Fruit fly (Drosophila melanogaster) whole organism, embryonic: Measurements from ENCODE around the gene Vta1.

Source experiments
- Atf6 ChIP-seq: fragments of 200-800 bp; sonication (Bioruptor generic); IDR thresholded peaks from 2 replicates; pipeline ENCODE4 v1.3.6; 2022; ENCODE audit warnings: missing biosample characterization, missing genetic modification characterization
- B-H2 ChIP-seq: fragments of 200-800 bp; sonication (Bioruptor generic); optimal IDR thresholded peaks from 2 replicates; lab custom pipeline; 2018; ENCODE audit warnings: missing biosample characterization, mild to moderate bottlenecking, missing genetic modification characterization
- CG11456 ChIP-seq: fragments of 200-800 bp; sonication (Bioruptor generic); IDR thresholded peaks from 3 replicates; pipeline ENCODE4 v1.3.6; 2022; ENCODE audit warnings: missing biosample characterization, missing genetic modification characterization
- CG11696 ChIP-seq: fragments of 200-800 bp; sonication (Bioruptor generic); IDR thresholded peaks from 2 replicates; pipeline ENCODE4 v1.3.6; 2022; ENCODE audit warnings: missing biosample characterization, missing genetic modification characterization
- CG14667 ChIP-seq: fragments of 200-800 bp; sonication (Bioruptor generic); IDR thresholded peaks from 2 replicates; pipeline ENCODE4 v1.3.6; 2022; ENCODE audit warnings: missing biosample characterization, missing genetic modification characterization
- CG14965 ChIP-seq: fragments of 200-800 bp; sonication (Bioruptor generic); optimal IDR thresholded peaks from 2 replicates; lab custom pipeline; 2016; ENCODE audit warnings: missing biosample characterization, missing genetic modification characterization, borderline replicate concordance
- CG15269 ChIP-seq: fragments of 200-800 bp; sonication (Bioruptor generic); optimal IDR thresholded peaks from 2 replicates; lab custom pipeline; 2018; ENCODE audit warnings: missing biosample characterization, mild to moderate bottlenecking, missing genetic modification characterization, moderate library complexity
- CG15514 ChIP-seq: fragments of 200-800 bp; sonication (Bioruptor generic); optimal IDR thresholded peaks from 3 replicates; lab custom pipeline; 2017; ENCODE audit warnings: missing biosample characterization, missing genetic modification characterization, mild to moderate bottlenecking, moderate library complexity, missing genetic modification reagents
- CG1647 ChIP-seq: fragments of 200-800 bp; sonication (Bioruptor generic); optimal IDR thresholded peaks from 3 replicates; lab custom pipeline; 2016; ENCODE audit warnings: missing biosample characterization, missing genetic modification characterization
- CG16779 ChIP-seq: fragments of 200-800 bp; sonication (Bioruptor generic); IDR thresholded peaks from 2 replicates; pipeline ENCODE4 v1.3.6; 2022; ENCODE audit warnings: missing biosample characterization, missing genetic modification characterization
- CG16815 ChIP-seq: fragments of 200-800 bp; sonication (Bioruptor generic); optimal IDR thresholded peaks from 3 replicates; lab custom pipeline; 2017; ENCODE audit warnings: missing biosample characterization, mild to moderate bottlenecking, missing genetic modification characterization
- CG18764 ChIP-seq: fragments of 200-800 bp; sonication (Bioruptor generic); optimal IDR thresholded peaks from 3 replicates; lab custom pipeline; 2016; ENCODE audit warnings: missing biosample characterization, missing genetic modification characterization
- CG2202 ChIP-seq: fragments of 200-800 bp; sonication (Bioruptor generic); optimal IDR thresholded peaks from 2 replicates; lab custom pipeline; 2018; ENCODE audit warnings: missing biosample characterization, mild to moderate bottlenecking, missing genetic modification characterization
- CG33557 ChIP-seq: fragments of 200-800 bp; sonication (Bioruptor generic); optimal IDR thresholded peaks from 2 replicates; lab custom pipeline; 2019; ENCODE audit warnings: missing biosample characterization, mild to moderate bottlenecking, missing genetic modification characterization, moderate library complexity
- CG3995 ChIP-seq: fragments of 200-800 bp; sonication (Bioruptor generic); optimal IDR thresholded peaks from 3 replicates; lab custom pipeline; 2016; ENCODE audit warnings: missing biosample characterization, missing genetic modification characterization
- CG4328 ChIP-seq: fragments of 200-800 bp; sonication (Bioruptor generic); optimal IDR thresholded peaks from 3 replicates; lab custom pipeline; 2017; ENCODE audit warnings: missing biosample characterization, missing genetic modification reagents, missing genetic modification characterization
- CG4617 ChIP-seq: fragments of 200-800 bp; sonication (Bioruptor generic); optimal IDR thresholded peaks from 3 replicates; lab custom pipeline; 2016; ENCODE audit warnings: missing biosample characterization, missing genetic modification characterization, borderline replicate concordance
- CG4820 ChIP-seq: fragments of 200-800 bp; sonication (Bioruptor generic); optimal IDR thresholded peaks from 3 replicates; lab custom pipeline; 2016; ENCODE audit warnings: missing biosample characterization, missing genetic modification characterization
- CG6175 ChIP-seq: fragments of 200-800 bp; sonication (Bioruptor generic); IDR thresholded peaks from 3 replicates; pipeline ENCODE4 v1.3.6; 2022; ENCODE audit warnings: missing biosample characterization, missing genetic modification characterization
- CG7987 ChIP-seq: fragments of 200-800 bp; sonication (Bioruptor generic); optimal IDR thresholded peaks from 2 replicates; lab custom pipeline; 2018; ENCODE audit warnings: missing biosample characterization, mild to moderate bottlenecking, missing genetic modification characterization, moderate library complexity
- CG8281 ChIP-seq: fragments of 200-800 bp; sonication (Bioruptor generic); optimal IDR thresholded peaks from 2 replicates; lab custom pipeline; 2018; ENCODE audit warnings: missing biosample characterization, mild to moderate bottlenecking, missing genetic modification characterization, moderate library complexity
- CG9215 ChIP-seq: fragments of 200-800 bp; sonication (Bioruptor generic); IDR thresholded peaks from 2 replicates; pipeline ENCODE4 v1.3.6; 2022; ENCODE audit warnings: missing biosample characterization, missing genetic modification characterization
- CG9817 ChIP-seq: fragments of 200-800 bp; sonication (Bioruptor generic); optimal IDR thresholded peaks from 2 replicates; lab custom pipeline; 2018; ENCODE audit warnings: missing biosample characterization, mild to moderate bottlenecking, missing genetic modification characterization, moderate library complexity
- Ets97D ChIP-seq: fragments of 200-800 bp; sonication (Bioruptor generic); optimal IDR thresholded peaks from 3 replicates; lab custom pipeline; 2016; ENCODE audit warnings: missing biosample characterization, missing genetic modification characterization
- Max ChIP-seq: fragments of 200-800 bp; sonication (Bioruptor generic); optimal IDR thresholded peaks from 2 replicates; lab custom pipeline; 2016; ENCODE audit warnings: missing biosample characterization, mild to moderate bottlenecking, missing genetic modification characterization
- Oli ChIP-seq: fragments of 200-800 bp; sonication (Bioruptor generic); optimal IDR thresholded peaks from 2 replicates; lab custom pipeline; 2018; ENCODE audit warnings: missing biosample characterization, mild to moderate bottlenecking, missing genetic modification characterization, moderate library complexity
- Pdp1 ChIP-seq, 2 experiments: fragments of 200-800 bp; sonication (Bioruptor generic); optimal IDR thresholded peaks; 3 replicates each; lab custom pipeline; 2016; ENCODE audit warnings: missing biosample characterization in 2 of 2, missing genetic modification characterization in 2 of 2, mild to moderate bottlenecking in 1 of 2, moderate library complexity in 1 of 2
- Rfx ChIP-seq: fragments of 200-800 bp; sonication (Bioruptor generic); IDR thresholded peaks from 2 replicates; pipeline ENCODE4 v1.3.6; 2022; ENCODE audit warnings: missing biosample characterization, missing genetic modification characterization
- Sin3A ChIP-seq: fragments of >200 bp; optimal IDR thresholded peaks from 2 replicates; lab custom pipeline; 2018
- Ssrp ChIP-seq: fragments of 200-800 bp; sonication (Bioruptor generic); optimal IDR thresholded peaks from 2 replicates; lab custom pipeline; 2018; ENCODE audit warnings: missing biosample characterization, mild to moderate bottlenecking, missing genetic modification characterization, moderate library complexity
- Taf1 ChIP-seq: fragments of 200-800 bp; sonication (Bioruptor generic); IDR thresholded peaks from 2 replicates; pipeline ENCODE4 v1.3.6; 2022; ENCODE audit warnings: missing biosample characterization, missing genetic modification characterization
- Xbp1 ChIP-seq: fragments of 200-800 bp; sonication (Bioruptor generic); optimal IDR thresholded peaks from 3 replicates; lab custom pipeline; 2016; ENCODE audit warnings: missing biosample characterization, mild to moderate bottlenecking, missing genetic modification characterization
- bcd ChIP-seq: fragments of 200-800 bp; sonication (Bioruptor generic); optimal IDR thresholded peaks from 2 replicates; lab custom pipeline; 2017; ENCODE audit warnings: missing biosample characterization, mild to moderate bottlenecking, missing genetic modification characterization
- bowl ChIP-seq: fragments of 200-800 bp; sonication (Bioruptor generic); IDR thresholded peaks from 2 replicates; pipeline ENCODE4 v1.3.6; 2022; ENCODE audit warnings: missing biosample characterization, missing genetic modification characterization
- cad ChIP-seq: fragments of >200 bp; optimal IDR thresholded peaks from 2 replicates; lab custom pipeline; 2017; ENCODE audit warnings: missing biosample characterization, missing genetic modification characterization
- crp ChIP-seq, 2 experiments: fragments of 200-800 bp; sonication (Bioruptor generic); optimal IDR thresholded peaks; 2 replicates in 1 of 2; 3 replicates in 1 of 2; lab custom pipeline; 2017; ENCODE audit warnings: missing biosample characterization in 2 of 2, missing genetic modification characterization in 2 of 2, mild to moderate bottlenecking in 1 of 2, moderate library complexity in 1 of 2
- dm ChIP-seq: fragments of 200-800 bp; sonication (Bioruptor generic); optimal IDR thresholded peaks from 3 replicates; lab custom pipeline; 2016; ENCODE audit warnings: missing biosample characterization, missing genetic modification characterization
- dmrt11E ChIP-seq: fragments of 200-800 bp; sonication (Bioruptor generic); optimal IDR thresholded peaks from 3 replicates; lab custom pipeline; 2018; ENCODE audit warnings: missing biosample characterization, mild to moderate bottlenecking, missing genetic modification characterization, moderate library complexity
- fd3F ChIP-seq: fragments of 200-800 bp; sonication (Bioruptor generic); optimal IDR thresholded peaks from 2 replicates; lab custom pipeline; 2018; ENCODE audit warnings: missing biosample characterization, mild to moderate bottlenecking, missing genetic modification characterization, moderate library complexity
- gfzf ChIP-seq: fragments of 200-800 bp; sonication (Bioruptor generic); optimal IDR thresholded peaks from 2 replicates; lab custom pipeline; 2016; ENCODE audit warnings: missing biosample characterization, mild to moderate bottlenecking, missing genetic modification characterization, moderate library complexity
- grau ChIP-seq: fragments of 200-800 bp; optimal IDR thresholded peaks from 3 replicates; lab custom pipeline; 2019; ENCODE audit warnings: missing biosample characterization, mild to moderate bottlenecking, missing genetic modification characterization, moderate library complexity
- jing ChIP-seq: fragments of 200-800 bp; sonication (Bioruptor generic); optimal IDR thresholded peaks from 2 replicates; lab custom pipeline; 2018; ENCODE audit warnings: missing biosample characterization, mild to moderate bottlenecking, missing genetic modification characterization
- pita ChIP-seq: fragments of 200-800 bp; sonication (Bioruptor generic); optimal IDR thresholded peaks from 2 replicates; lab custom pipeline; 2017; ENCODE audit warnings: missing biosample characterization, mild to moderate bottlenecking, missing genetic modification characterization
- pnt ChIP-seq: fragments of 200-800 bp; sonication (Bioruptor generic); optimal IDR thresholded peaks from 3 replicates; lab custom pipeline; 2016; ENCODE audit warnings: missing biosample characterization, missing genetic modification characterization
- rib ChIP-seq: fragments of 200-800 bp; sonication (Bioruptor generic); IDR thresholded peaks from 2 replicates; pipeline ENCODE4 v1.3.6; 2022; ENCODE audit warnings: missing biosample characterization, missing genetic modification characterization
- row ChIP-seq: fragments of 200-800 bp; sonication (Bioruptor generic); IDR thresholded peaks from 3 replicates; pipeline ENCODE4 v1.3.6; 2022; ENCODE audit warnings: missing biosample characterization, missing genetic modification characterization
- seq ChIP-seq: fragments of 200-800 bp; sonication (Bioruptor generic); IDR thresholded peaks from 2 replicates; pipeline ENCODE4 v1.3.6; 2022; ENCODE audit warnings: missing biosample characterization, missing genetic modification characterization
- sob ChIP-seq: fragments of 200-800 bp; sonication (Bioruptor generic); IDR thresholded peaks from 2 replicates; pipeline ENCODE4 v1.3.6; 2022; ENCODE audit warnings: missing biosample characterization, missing genetic modification characterization
- trem ChIP-seq: fragments of 200-800 bp; optimal IDR thresholded peaks from 3 replicates; lab custom pipeline; 2019; ENCODE audit warnings: missing biosample characterization, mild to moderate bottlenecking, missing genetic modification characterization, moderate library complexity
- trh ChIP-seq: fragments of 200-800 bp; sonication (Bioruptor generic); optimal IDR thresholded peaks from 2 replicates; lab custom pipeline; 2016; ENCODE audit warnings: missing biosample characterization, missing genetic modification characterization

The Vta1 gene

DNA sequence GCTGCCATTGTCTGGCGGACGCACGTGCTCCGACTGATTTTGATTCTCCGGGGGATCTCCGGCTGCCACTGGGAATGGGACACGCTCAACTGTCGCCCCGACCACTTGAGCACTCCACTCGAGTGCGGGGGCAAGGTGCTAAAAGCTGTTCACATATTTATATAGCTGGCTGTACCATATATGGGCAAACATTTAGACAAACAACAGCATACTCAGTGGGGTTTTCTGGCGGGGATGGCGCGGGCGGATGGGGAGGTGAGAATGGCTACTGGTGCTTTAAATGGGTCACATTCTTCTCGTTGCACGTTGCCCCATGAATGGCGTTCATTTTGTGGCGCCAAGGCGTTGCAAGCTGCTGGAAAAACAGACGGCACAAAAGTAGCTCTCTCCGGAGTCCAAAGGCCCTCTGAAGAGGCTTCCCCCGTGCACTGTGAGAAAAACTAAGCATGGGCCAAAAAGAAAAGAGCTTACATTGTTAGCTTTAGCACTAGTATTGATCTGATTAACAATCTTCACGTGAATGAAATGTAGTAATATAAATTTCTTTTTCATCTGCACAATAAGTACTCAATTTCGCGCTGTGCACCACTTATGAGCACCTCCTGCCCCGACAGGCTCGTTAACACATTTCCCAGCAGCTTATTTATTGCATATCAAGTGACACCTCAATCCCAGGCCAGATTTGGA lies 38.2 kb upstream of the Vta1 start (continued):
- TF ChIP-seq fd3F (GFP tag; lab: Kevin White, UChicago) (no peak), CG11456 (GFP tag; lab: Robert Waterston, UW) (no peak), CG6175 (0 out of 3 replicates have a peak, but pooled peaks have one; percentile 9), Taf1 (GFP tag; lab: Robert Waterston, UW) (no peak), gfzf (GFP tag; lab: Kevin White, UChicago) (no peak), CG11696 (GFP tag; lab: Robert Waterston, UW) (no peak), CG16779 (GFP tag; lab: Robert Waterston, UW) (no peak), Pdp1 (GFP tag; optimal IDR thresholded peaks at IDR 0.05; lab: Kevin White, UChicago) (no peak), CG7987 (GFP tag; lab: Kevin White, UChicago) (peak; percentile 36), crp (GFP tag; optimal IDR thresholded peaks at IDR 0.05; lab: Kevin White, UChicago) (no peak), CG4820 (peak; percentile 50), trem (no peak), CG8281 (tag; lab: Kevin White, UChicago) (no peak), Xbp1 (GFP tag; lab: Kevin White, UChicago) (peak; percentile 20), CG3995 (GFP tag; lab: Kevin White, UChicago) (no peak), CG9215 (GFP tag; lab: Robert Waterston, UW) (no peak), CG15514 (GFP tag; lab: Kevin White, UChicago) (no peak), CG33557 (GFP tag; lab: Kevin White, UChicago) (peak; percentile 9), bcd (peak; percentile 12), sob (GFP tag; lab: Robert Waterston, UW) (0 out of 2 replicates have a peak, but pooled peaks have one; percentile 10), CG1647 (no peak), CG16815 (GFP tag; lab: Kevin White, UChicago) (peak; percentile 11), grau (tag; lab: Kevin White, UChicago) (no peak), bowl (no peak), CG4328 (GFP tag; lab: Kevin White, UChicago) (peak; percentile 42), B-H2 (GFP tag; lab: Kevin White, UChicago) (no peak), Sin3A (lab: Kevin White, UChicago) (no peak), dmrt11E (tag; lab: Kevin White, UChicago) (peak; percentile 39), Oli (peak; percentile 8), Rfx (GFP tag; lab: Robert Waterston, UW) (no peak), Max (GFP tag; lab: Kevin White, UChicago) (no peak), CG9817 (tag; lab: Kevin White, UChicago) (no peak), rib (GFP tag; lab: Robert Waterston, UW) (no peak), cad (no peak), pnt (GFP tag; lab: Kevin White, UChicago) (peak; percentile 7), CG2202 (tag; lab: Kevin White, UChicago) (peak; percentile 36), CG18764 (GFP tag; lab: Kevin White, UChicago) (no peak), seq (GFP tag; lab: Robert Waterston, UW) (peak; percentile 50; the same call in 1 of the 2 replicates), trh (GFP tag; lab: Kevin White, UChicago) (no peak), dm (GFP tag; lab: Kevin White, UChicago) (no peak), pita (no peak), row (GFP tag; lab: Robert Waterston, UW) (peak; percentile 52), CG15269 (tag; lab: Kevin White, UChicago) (no peak), Ssrp (tag; lab: Kevin White, UChicago) (peak; percentile 26), Atf6 (GFP tag; lab: Robert Waterston, UW) (no peak), CG14667 (GFP tag; lab: Robert Waterston, UW) (peak; percentile 9; the same call in 1 of the 2 replicates), Ets97D (GFP tag; lab: Kevin White, UChicago) (no peak), CG14965 (GFP tag; lab: Kevin White, UChicago) (peak; percentile 9), jing (no peak), CG4617 (GFP tag; lab: Kevin White, UChicago) (no peak)
